Worm (Caenorhabditis elegans) whole organism, dauer: ENCODE results near the gene ZC443.2.

ENCODE experiments used
- unc-62 ChIP-seq: sonication (generic microtip); optimal IDR thresholded peaks from 2 replicates; lab custom pipeline; 2017; ENCODE audit warnings: missing biosample characterization, missing genetic modification reagents, missing genetic modification characterization

ZC443.2 gene

ce11 chrV:12780248-12780647, 30.7 kb downstream of the ZC443.2 start:
- no peak for TF ChIP-seq unc-62 (GFP tag; lab: Kevin White, UChicago)

ce11 chrV:12773852-12774251, 37.1 kb downstream of the ZC443.2 start:
- no peak for TF ChIP-seq unc-62 (GFP tag; lab: Kevin White, UChicago)

ce11 chrV:12773222-12773621, 37.8 kb downstream of the ZC443.2 start, which contains the start of gene ZC455.1:
Gene ZC455.1, plus strand, starts transcription at chrV:12773522.
- no peak for TF ChIP-seq unc-62 (GFP tag; lab: Kevin White, UChicago)

- no peak for TF ChIP-seq unc-62 (GFP tag; lab: Kevin White, UChicago)
Measured at ce11 chrV:12768946-12769345, 42.0 kb downstream of the ZC443.2 start, which contains the start of gene srt-43. Gene srt-43, plus strand, starts transcription at chrV:12769246.

- TF ChIP-seq unc-62 (GFP tag; lab: Kevin White, UChicago) = no peak
Measured at ce11 chrV:12763291-12763995, 47.5 kb downstream of the ZC443.2 start, which contains the start of the genes abcf-1 and scc-3. Gene abcf-1, minus strand, starts transcription at chrV:12763375. Gene scc-3, plus strand, starts transcription at chrV:12763945.

ce11 chrV:12760913-12761312, 50.1 kb downstream of the ZC443.2 start, which contains the start of gene F18E2.15:
Gene F18E2.15, minus strand, starts transcription at chrV:12761013.
- no peak for TF ChIP-seq unc-62 (GFP tag; lab: Kevin White, UChicago)
